Worm (Caenorhabditis elegans) whole organism, L4/young adult: ENCODE measurements around the gene col-37.
"Not testable (repeated sequence)": the region's sequence is repeated elsewhere in the genome, so short reads cannot be mapped to it uniquely, and the experiment has no call there.

Experiments
- W03F9.2 ChIP-seq: fragments of 150-350 bp; optimal IDR thresholded peaks from 2 replicates; lab custom pipeline; 2014; ENCODE audit warnings: missing biosample characterization, missing genetic modification characterization
- dao-5 ChIP-seq: sonication (generic microtip); optimal IDR thresholded peaks from 2 replicates; lab custom pipeline; 2016; ENCODE audit warnings: missing genotype, missing genetic modification characterization, moderate library complexity, missing compliant biosample characterization
- him-1 ChIP-seq: sonication (generic microtip); optimal IDR thresholded peaks from 2 replicates; lab custom pipeline; 2016; ENCODE audit warnings: missing genotype, missing genetic modification reagents, missing genetic modification characterization, missing compliant biosample characterization

- TF ChIP-seq dao-5, W03F9.2, him-1 (tag; lab: Kevin White, UChicago): not testable (repeated sequence)
Observed at ce11 chrV:12131157-12131556, 36.4 kb downstream of the col-37 start, which contains the start of gene enpp-1.
